Worm (Caenorhabditis elegans) whole organism, late embryonic: ENCODE measurements around the gene feh-1.

ENCODE experiments used
- C08G9.2 ChIP-seq: sonication (generic microtip); optimal IDR thresholded peaks from 2 replicates; lab custom pipeline; 2016; ENCODE audit warnings: mild to moderate bottlenecking, missing genetic modification characterization, moderate library complexity, missing compliant biosample characterization
- C38D4.7 ChIP-seq: fragments of 200-800 bp; sonication (Bioruptor generic); optimal IDR thresholded peaks from 2 replicates; lab custom pipeline; 2018; ENCODE audit warnings: mild to moderate bottlenecking, missing genetic modification characterization, moderate library complexity, missing compliant biosample characterization
- F13H6.1 ChIP-seq: sonication (generic microtip); optimal IDR thresholded peaks from 2 replicates; lab custom pipeline; 2016; ENCODE audit warnings: missing genetic modification characterization, missing compliant biosample characterization
- K09A11.1 ChIP-seq: sonication (generic microtip); optimal IDR thresholded peaks from 2 replicates; lab custom pipeline; 2017; ENCODE audit warnings: antibody characterized with exemption, mild to moderate bottlenecking, missing genetic modification characterization, missing compliant biosample characterization; ENCODE audit not compliant: insufficient read depth
- T23F11.4 ChIP-seq: fragments of 200-800 bp; sonication (Bioruptor generic); optimal IDR thresholded peaks from 2 replicates; lab custom pipeline; 2018; ENCODE audit warnings: mild to moderate bottlenecking, missing genetic modification characterization, missing compliant biosample characterization
- Y22D7AL.16 ChIP-seq: sonication (generic microtip); optimal IDR thresholded peaks from 2 replicates; lab custom pipeline; 2016; ENCODE audit warnings: missing genetic modification characterization, missing compliant biosample characterization
- ahr-1 ChIP-seq: sonication (generic microtip); optimal IDR thresholded peaks from 2 replicates; lab custom pipeline; 2016; ENCODE audit warnings: missing genetic modification characterization, missing compliant biosample characterization
- ama-1 ChIP-seq: fragments of 150-350 bp; optimal IDR thresholded peaks from 2 replicates; lab custom pipeline; 2014
- ceh-14 ChIP-seq: sonication (generic microtip); optimal IDR thresholded peaks from 2 replicates; lab custom pipeline; 2016; ENCODE audit warnings: missing genotype, missing genetic modification characterization, missing compliant biosample characterization
- ceh-19 ChIP-seq: fragments of 200-800 bp; sonication (Bioruptor generic); optimal IDR thresholded peaks from 2 replicates; lab custom pipeline; 2018; ENCODE audit warnings: mild to moderate bottlenecking, missing genetic modification characterization, missing compliant biosample characterization
- ceh-2 ChIP-seq: sonication (generic microtip); optimal IDR thresholded peaks from 2 replicates; lab custom pipeline; 2016; ENCODE audit warnings: missing genotype, missing genetic modification characterization, missing compliant biosample characterization
- ceh-22 ChIP-seq: sonication (generic microtip); optimal IDR thresholded peaks from 2 replicates; lab custom pipeline; 2017; ENCODE audit warnings: missing biosample characterization, missing genetic modification characterization
- ceh-24 ChIP-seq: sonication (generic microtip); optimal IDR thresholded peaks from 2 replicates; lab custom pipeline; 2016; ENCODE audit warnings: mild to moderate bottlenecking, missing genetic modification characterization, missing compliant biosample characterization
- ceh-30 ChIP-seq: fragments of 150-350 bp; optimal IDR thresholded peaks from 2 replicates; lab custom pipeline; 2014; ENCODE audit warnings: missing biosample characterization, missing genetic modification characterization
- ceh-31 ChIP-seq: sonication (generic microtip); optimal IDR thresholded peaks from 2 replicates; lab custom pipeline; 2016; ENCODE audit warnings: missing genetic modification characterization, missing compliant biosample characterization
- ceh-45 ChIP-seq: fragments of 200-800 bp; sonication (Bioruptor generic); IDR thresholded peaks from 2 replicates; pipeline ENCODE4 v1.3.6; 2022; ENCODE audit warnings: missing genetic modification reagents, missing genetic modification characterization, missing compliant biosample characterization
- ceh-48 ChIP-seq: sonication (generic microtip); optimal IDR thresholded peaks from 2 replicates; lab custom pipeline; 2016; ENCODE audit warnings: missing genetic modification characterization, inconsistent platforms, missing compliant biosample characterization
- ceh-6 ChIP-seq: fragments of 200-800 bp; sonication (Bioruptor generic); optimal IDR thresholded peaks from 2 replicates; lab custom pipeline; 2018; ENCODE audit warnings: mild to moderate bottlenecking, missing genetic modification characterization, missing compliant biosample characterization
- che-1 ChIP-seq: sonication (generic microtip); optimal IDR thresholded peaks from 2 replicates; lab custom pipeline; 2016; ENCODE audit warnings: mild to moderate bottlenecking, missing genetic modification characterization, missing compliant biosample characterization
- dmd-4 ChIP-seq: sonication (generic microtip); optimal IDR thresholded peaks from 2 replicates; lab custom pipeline; 2016; ENCODE audit warnings: borderline replicate concordance, missing genetic modification characterization, missing compliant biosample characterization
- dve-1 ChIP-seq: sonication (generic microtip); optimal IDR thresholded peaks from 2 replicates; lab custom pipeline; 2017; ENCODE audit warnings: antibody characterized with exemption, mild to moderate bottlenecking, missing genetic modification characterization, missing compliant biosample characterization
- elt-2 ChIP-seq: sonication (generic microtip); optimal IDR thresholded peaks from 2 replicates; lab custom pipeline; 2016; ENCODE audit warnings: missing genetic modification reagents, missing genetic modification characterization, missing compliant biosample characterization
- elt-4 ChIP-seq: sonication (generic microtip); optimal IDR thresholded peaks from 2 replicates; lab custom pipeline; 2016; ENCODE audit warnings: missing genetic modification characterization, missing compliant biosample characterization
- ets-4 ChIP-seq: sonication (generic microtip); optimal IDR thresholded peaks from 2 replicates; lab custom pipeline; 2016; ENCODE audit warnings: missing genetic modification characterization, missing compliant biosample characterization
- fax-1 ChIP-seq: sonication (generic microtip); optimal IDR thresholded peaks from 2 replicates; lab custom pipeline; 2016; ENCODE audit warnings: missing genotype, missing genetic modification characterization, missing compliant biosample characterization
- fkh-10 ChIP-seq: fragments of 150-350 bp; optimal IDR thresholded peaks from 2 replicates; lab custom pipeline; 2014; ENCODE audit warnings: missing biosample characterization, missing genetic modification reagents, missing genetic modification characterization
- fkh-6 ChIP-seq: sonication (generic microtip); optimal IDR thresholded peaks from 2 replicates; lab custom pipeline; 2016; ENCODE audit warnings: missing genetic modification characterization, missing compliant biosample characterization
- gmeb-2 ChIP-seq: sonication (generic microtip); optimal IDR thresholded peaks from 2 replicates; lab custom pipeline; 2016; ENCODE audit warnings: missing genetic modification characterization, inconsistent platforms, missing compliant biosample characterization
- hlh-13 ChIP-seq: fragments of 200-800 bp; sonication (Bioruptor generic); optimal IDR thresholded peaks from 2 replicates; lab custom pipeline; 2018; ENCODE audit warnings: mild to moderate bottlenecking, missing genetic modification characterization, missing compliant biosample characterization
- hlh-15 ChIP-seq: sonication (generic microtip); optimal IDR thresholded peaks from 2 replicates; lab custom pipeline; 2016; ENCODE audit warnings: missing genetic modification characterization, missing compliant biosample characterization
- hlh-30 ChIP-seq: sonication (generic microtip); optimal IDR thresholded peaks from 2 replicates; lab custom pipeline; 2017; ENCODE audit warnings: antibody characterized with exemption, missing genetic modification characterization, missing compliant biosample characterization; ENCODE audit not compliant: insufficient read depth
- hlh-6 ChIP-seq: sonication (generic microtip); optimal IDR thresholded peaks from 2 replicates; lab custom pipeline; 2016; ENCODE audit warnings: missing genotype, missing genetic modification characterization, missing compliant biosample characterization
- lim-6 ChIP-seq: sonication (generic microtip); optimal IDR thresholded peaks from 2 replicates; lab custom pipeline; 2016; ENCODE audit warnings: missing genetic modification characterization, missing compliant biosample characterization
- lin-11 ChIP-seq: fragments of 200-800 bp; sonication (Bioruptor generic); optimal IDR thresholded peaks from 2 replicates; lab custom pipeline; 2018; ENCODE audit warnings: mild to moderate bottlenecking, missing genetic modification characterization, missing compliant biosample characterization
- madf-2 ChIP-seq: sonication (generic microtip); optimal IDR thresholded peaks from 2 replicates; lab custom pipeline; 2017; ENCODE audit warnings: missing genetic modification characterization, missing compliant biosample characterization
- mec-3 ChIP-seq: sonication (generic microtip); optimal IDR thresholded peaks from 2 replicates; lab custom pipeline; 2016; ENCODE audit warnings: borderline replicate concordance, missing genetic modification characterization, missing compliant biosample characterization
- nfya-1 ChIP-seq: sonication (generic microtip); optimal IDR thresholded peaks from 2 replicates; lab custom pipeline; 2017; ENCODE audit warnings: missing genetic modification characterization, mild to moderate bottlenecking, missing compliant biosample characterization, antibody characterized with exemption, moderate library complexity
- pag-3 ChIP-seq: sonication (generic microtip); optimal IDR thresholded peaks from 2 replicates; lab custom pipeline; 2016; ENCODE audit warnings: missing compliant biosample characterization, missing genetic modification characterization, borderline replicate concordance
- pat-9 ChIP-seq: fragments of 200-800 bp; sonication (Bioruptor generic); optimal IDR thresholded peaks from 2 replicates; lab custom pipeline; 2018; ENCODE audit warnings: mild to moderate bottlenecking, missing genetic modification characterization, moderate library complexity, missing compliant biosample characterization
- pha-2 ChIP-seq: sonication (generic microtip); optimal IDR thresholded peaks from 2 replicates; lab custom pipeline; 2017; ENCODE audit warnings: mild to moderate bottlenecking, missing genetic modification characterization, missing compliant biosample characterization
- pha-4 ChIP-seq: fragments of 150-350 bp; optimal IDR thresholded peaks from 2 replicates; lab custom pipeline; 2018; ENCODE audit warnings: missing biosample characterization, missing genetic modification reagents, missing genetic modification characterization
- pqm-1 ChIP-seq: sonication (generic microtip); optimal IDR thresholded peaks from 2 replicates; lab custom pipeline; 2016; ENCODE audit warnings: missing genetic modification characterization, missing compliant biosample characterization
- ref-2 ChIP-seq: sonication (generic microtip); optimal IDR thresholded peaks from 2 replicates; lab custom pipeline; 2016; ENCODE audit warnings: missing genetic modification characterization, missing compliant biosample characterization
- rnt-1 ChIP-seq: sonication (generic microtip); optimal IDR thresholded peaks from 2 replicates; lab custom pipeline; 2016; ENCODE audit warnings: missing genetic modification characterization, missing compliant biosample characterization
- sox-2 ChIP-seq: fragments of 200-800 bp; sonication (Bioruptor generic); IDR thresholded peaks from 2 replicates; pipeline ENCODE4 v1.3.6; 2022; ENCODE audit warnings: missing genetic modification reagents, missing genetic modification characterization, missing compliant biosample characterization
- sox-4 ChIP-seq: sonication (generic microtip); optimal IDR thresholded peaks from 2 replicates; lab custom pipeline; 2017; ENCODE audit warnings: mild to moderate bottlenecking, missing genetic modification characterization, inconsistent platforms, missing compliant biosample characterization
- syd-9 ChIP-seq: sonication (generic microtip); optimal IDR thresholded peaks from 2 replicates; lab custom pipeline; 2016; ENCODE audit warnings: mild to moderate bottlenecking, missing genetic modification characterization, moderate library complexity, missing compliant biosample characterization
- tbx-2 ChIP-seq: sonication (generic microtip); optimal IDR thresholded peaks from 2 replicates; lab custom pipeline; 2016; ENCODE audit warnings: missing genetic modification characterization, missing compliant biosample characterization
- tbx-7 ChIP-seq: sonication (generic microtip); optimal IDR thresholded peaks from 2 replicates; lab custom pipeline; 2016; ENCODE audit warnings: missing genotype, missing genetic modification characterization, missing compliant biosample characterization
- ttx-3 ChIP-seq: sonication (generic microtip); optimal IDR thresholded peaks from 2 replicates; lab custom pipeline; 2016; ENCODE audit warnings: missing genetic modification reagents, missing genetic modification characterization, missing compliant biosample characterization
- unc-3 ChIP-seq, 2 experiments: fragments of 200-800 bp in 1 of 2; sonication (Bioruptor generic) in 1 of 2; sonication (generic microtip) in 1 of 2; conservative IDR thresholded peaks in 1 of 2; optimal IDR thresholded peaks in 1 of 2; 2 replicates each; pipeline versions ENCODE4 v1.3.6 to Lab custom; 2016 to 2022; ENCODE audit warnings: missing compliant biosample characterization in 2 of 2, missing genetic modification characterization in 2 of 2, missing genetic modification reagents in 1 of 2
- unc-86 ChIP-seq: sonication (generic microtip); optimal IDR thresholded peaks from 2 replicates; lab custom pipeline; 2016; ENCODE audit warnings: missing genetic modification characterization, missing compliant biosample characterization
- zip-5 ChIP-seq: sonication (generic microtip); optimal IDR thresholded peaks from 2 replicates; lab custom pipeline; 2016; ENCODE audit warnings: missing genetic modification characterization, missing compliant biosample characterization

feh-1 gene

ce11 chrIII:2528621-2529113, 21.1 kb upstream of the feh-1 start, which contains the start of the genes Y54F10AM.15, rbc-2 and ndua-8:
Gene Y54F10AM.15 (minus strand): TSS chrIII:2528679.
Gene rbc-2 (minus strand): TSS chrIII:2528689.
Gene ndua-8 (plus strand): TSS chrIII:2529063.
- no peak for TF ChIP-seq hlh-15 (tag; lab: Kevin White, UChicago)
- TF ChIP-seq pag-3: no peak
- no peak for TF ChIP-seq ttx-3 (tag; lab: Kevin White, UChicago)
- TF ChIP-seq ceh-22 (tag; lab: Kevin White, UChicago): no peak
- no peak for TF ChIP-seq tbx-7 (tag; lab: Kevin White, UChicago)
- TF ChIP-seq lin-11: no peak
- no peak for TF ChIP-seq ama-1 (lab: Kevin White, UChicago)
- no peak for TF ChIP-seq hlh-13 (GFP tag; lab: Kevin White, UChicago)
- no peak for TF ChIP-seq Y22D7AL.16
- TF ChIP-seq fax-1: no peak
- no peak for TF ChIP-seq ceh-30 (tag; lab: Kevin White, UChicago)
- TF ChIP-seq madf-2 (tag; lab: Kevin White, UChicago): no peak
- no peak for TF ChIP-seq T23F11.4
- no peak for TF ChIP-seq syd-9 (tag; lab: Kevin White, UChicago)
- no peak for TF ChIP-seq elt-4 (tag; lab: Kevin White, UChicago)
- no peak for TF ChIP-seq hlh-6 (tag; lab: Kevin White, UChicago)
- peak; percentile 48 for TF ChIP-seq hlh-30 (tag; lab: Kevin White, UChicago)
- TF ChIP-seq unc-86: no peak
- no peak for TF ChIP-seq C38D4.7 (GFP tag; lab: Kevin White, UChicago)
- TF ChIP-seq lim-6 (tag; lab: Kevin White, UChicago): no peak
- no peak for TF ChIP-seq gmeb-2 (tag; lab: Kevin White, UChicago)
- TF ChIP-seq dmd-4 (tag; lab: Kevin White, UChicago): no peak
- no peak for TF ChIP-seq fkh-6 (tag; lab: Kevin White, UChicago)
- TF ChIP-seq ceh-45 (GFP tag; lab: Robert Waterston, UW): no peak
- TF ChIP-seq ceh-48: peak; percentile 22
- TF ChIP-seq pha-4: no peak
- TF ChIP-seq pqm-1 (tag; lab: Kevin White, UChicago): no peak
- TF ChIP-seq ref-2 (tag; lab: Kevin White, UChicago): no peak
- TF ChIP-seq ceh-24: no peak
- peak; percentile 50 for TF ChIP-seq dve-1 (tag; lab: Kevin White, UChicago)
- no peak for TF ChIP-seq C08G9.2 (tag; lab: Kevin White, UChicago)
- peak; percentile 82 for TF ChIP-seq nfya-1 (tag; lab: Kevin White, UChicago)
- TF ChIP-seq ceh-14: peak; percentile 10
- peak; percentile 73 for TF ChIP-seq ceh-31 (tag; lab: Kevin White, UChicago)
- no peak for TF ChIP-seq mec-3 (tag; lab: Kevin White, UChicago)
- no peak for TF ChIP-seq che-1 (tag; lab: Kevin White, UChicago)
- TF ChIP-seq ets-4 (tag; lab: Kevin White, UChicago): peak; percentile 28
- TF ChIP-seq zip-5: no peak
- peak; percentile 24 for TF ChIP-seq ceh-2 (tag; lab: Kevin White, UChicago)
- TF ChIP-seq F13H6.1 (tag; lab: Kevin White, UChicago): no peak
- no peak for TF ChIP-seq ceh-19
- TF ChIP-seq K09A11.1 (tag; lab: Kevin White, UChicago): peak; percentile 63
- TF ChIP-seq elt-2 (tag; lab: Kevin White, UChicago): peak; percentile 35
- no peak for TF ChIP-seq unc-3 (GFP tag; conservative IDR thresholded peaks at IDR 0.05; lab: Robert Waterston, UW)
- TF ChIP-seq unc-3 (tag; optimal IDR thresholded peaks at IDR 0.05; lab: Kevin White, UChicago): no peak
- TF ChIP-seq sox-2: no peak
- peak; percentile 18 for TF ChIP-seq tbx-2 (tag; lab: Kevin White, UChicago)
- TF ChIP-seq pha-2 (tag; lab: Kevin White, UChicago): no peak
- TF ChIP-seq pat-9 (tag; lab: Kevin White, UChicago): no peak
- TF ChIP-seq ceh-6 (GFP tag; lab: Kevin White, UChicago): no peak
- TF ChIP-seq fkh-10 (GFP tag; lab: Kevin White, UChicago): no peak
- TF ChIP-seq ahr-1 (tag; lab: Kevin White, UChicago): no peak
- TF ChIP-seq sox-4 (tag; lab: Kevin White, UChicago): no peak
- no peak for TF ChIP-seq rnt-1 (tag; lab: Kevin White, UChicago)
